Worm (Caenorhabditis elegans) whole organism, L4 larva: ENCODE data around the gene pigt-1.

Source experiments
- D1046.2 ChIP-seq: fragments of 200-800 bp; sonication (Bioruptor generic); IDR thresholded peaks from 2 replicates; pipeline ENCODE4 v1.3.6; 2022; ENCODE audit warnings: missing genetic modification characterization, missing compliant biosample characterization
- F26F4.8 ChIP-seq: fragments of 200-800 bp; sonication (Bioruptor generic); conservative IDR thresholded peaks from 2 replicates; pipeline ENCODE4 v1.3.6; 2022; ENCODE audit warnings: missing genetic modification characterization, missing compliant biosample characterization
- F44E2.7 ChIP-seq: fragments of 200-800 bp; sonication (Bioruptor generic); IDR thresholded peaks from 2 replicates; pipeline ENCODE4 v2.1.2; 2022; ENCODE audit warnings: missing genetic modification characterization, missing compliant biosample characterization
- F49E8.2 ChIP-seq: sonication (generic microtip); optimal IDR thresholded peaks from 2 replicates; lab custom pipeline; 2016; ENCODE audit warnings: missing compliant biosample characterization, mild to moderate bottlenecking, missing genetic modification characterization, borderline replicate concordance
- T20F7.1 ChIP-seq: fragments of 200-800 bp; sonication (Bioruptor generic); optimal IDR thresholded peaks from 2 replicates; lab custom pipeline; 2018; ENCODE audit warnings: mild to moderate bottlenecking, missing genetic modification characterization, missing compliant biosample characterization
- Y75B8A.6 ChIP-seq: fragments of 200-800 bp; sonication (Bioruptor generic); IDR thresholded peaks from 2 replicates; pipeline ENCODE4 v1.3.6; 2022; ENCODE audit warnings: missing genetic modification reagents, missing genetic modification characterization, missing compliant biosample characterization
- aha-1 ChIP-seq: fragments of 150-350 bp; peaks from one replicate; lab custom pipeline; 2014; ENCODE audit warnings: missing biosample characterization, missing genetic modification characterization
- ama-1 ChIP-seq: fragments of 150-350 bp; optimal IDR thresholded peaks from 2 replicates; lab custom pipeline; 2014; ENCODE audit warnings: inconsistent platforms, mixed read lengths
- ceh-20 ChIP-seq: fragments of 200-800 bp; sonication (Bioruptor generic); IDR thresholded peaks from 2 replicates; pipeline ENCODE4 v1.3.6; 2022; ENCODE audit warnings: missing genetic modification reagents, missing genetic modification characterization, missing compliant biosample characterization
- ceh-32 ChIP-seq: sonication (generic microtip); optimal IDR thresholded peaks from 2 replicates; lab custom pipeline; 2016; ENCODE audit warnings: mild to moderate bottlenecking, missing genetic modification characterization, missing compliant biosample characterization; ENCODE audit not compliant: poor library complexity
- ceh-44 ChIP-seq: fragments of 200-800 bp; sonication (Bioruptor generic); IDR thresholded peaks from 2 replicates; pipeline ENCODE4 v1.3.6; 2022; ENCODE audit warnings: missing genetic modification reagents, missing genetic modification characterization, missing compliant biosample characterization
- ctbp-1 ChIP-seq: fragments of 200-800 bp; sonication (Bioruptor generic); IDR thresholded peaks from 2 replicates; pipeline ENCODE4 v1.3.6; 2022; ENCODE audit warnings: missing genetic modification reagents, missing genetic modification characterization, missing compliant biosample characterization
- dmd-6 ChIP-seq: fragments of 200-800 bp; sonication (Bioruptor generic); IDR thresholded peaks from 2 replicates; pipeline ENCODE4 v1.3.6; 2022; ENCODE audit warnings: missing genetic modification reagents, missing genetic modification characterization, missing compliant biosample characterization
- dmd-8 ChIP-seq: fragments of 200-800 bp; sonication (Bioruptor generic); IDR thresholded peaks from 2 replicates; pipeline ENCODE4 v1.3.6; 2022; ENCODE audit warnings: missing genetic modification characterization, missing compliant biosample characterization
- dmd-9 ChIP-seq: fragments of 200-800 bp; sonication (Bioruptor generic); IDR thresholded peaks from 2 replicates; pipeline ENCODE4 v1.3.6; 2022; ENCODE audit warnings: missing genetic modification reagents, missing genetic modification characterization, missing compliant biosample characterization
- dpl-1 ChIP-seq: fragments of 150-350 bp; optimal IDR thresholded peaks from 2 replicates; lab custom pipeline; 2014; ENCODE audit warnings: missing biosample characterization, missing genetic modification reagents, missing genetic modification characterization
- dve-1 ChIP-seq: sonication (generic microtip); optimal IDR thresholded peaks from 2 replicates; lab custom pipeline; 2017; ENCODE audit warnings: antibody characterized with exemption, mild to moderate bottlenecking, missing genetic modification characterization, missing compliant biosample characterization; ENCODE audit not compliant: insufficient read depth
- egl-27 ChIP-seq: sonication (generic microtip); optimal IDR thresholded peaks from 3 replicates; lab custom pipeline; 2017; ENCODE audit warnings: missing biosample characterization, missing genetic modification reagents, missing genetic modification characterization
- fkh-10 ChIP-seq: fragments of 150-350 bp; optimal IDR thresholded peaks from 2 replicates; lab custom pipeline; 2014; ENCODE audit warnings: missing biosample characterization, missing genetic modification reagents, missing genetic modification characterization
- gei-8 ChIP-seq: fragments of 200-800 bp; sonication (Bioruptor generic); optimal IDR thresholded peaks from 2 replicates; lab custom pipeline; 2018; ENCODE audit warnings: mild to moderate bottlenecking, missing genetic modification characterization, missing compliant biosample characterization
- hlh-11 ChIP-seq: fragments of 200-800 bp; sonication (Bioruptor generic); optimal IDR thresholded peaks from 2 replicates; lab custom pipeline; 2018; ENCODE audit warnings: mild to moderate bottlenecking, missing genetic modification characterization, missing compliant biosample characterization
- hlh-30 ChIP-seq: sonication (generic microtip); optimal IDR thresholded peaks from 2 replicates; lab custom pipeline; 2017; ENCODE audit warnings: antibody characterized with exemption, mild to moderate bottlenecking, missing genetic modification characterization, missing compliant biosample characterization; ENCODE audit not compliant: insufficient read depth
- jun-1 ChIP-seq: fragments of 150-350 bp; optimal IDR thresholded peaks from 2 replicates; lab custom pipeline; 2014; ENCODE audit warnings: missing biosample characterization, missing genetic modification reagents, missing genetic modification characterization
- lim-7 ChIP-seq: fragments of 200-800 bp; sonication (Bioruptor generic); IDR thresholded peaks from 2 replicates; pipeline ENCODE4 v1.3.6; 2022; ENCODE audit warnings: missing genetic modification characterization, missing compliant biosample characterization
- lin-1 ChIP-seq: fragments of 200-800 bp; sonication (Bioruptor generic); IDR thresholded peaks from 2 replicates; pipeline ENCODE4 v1.3.6; 2022; ENCODE audit warnings: missing genetic modification reagents, missing genetic modification characterization, missing compliant biosample characterization
- lin-38 ChIP-seq: fragments of 200-800 bp; sonication (Bioruptor generic); IDR thresholded peaks from 2 replicates; pipeline ENCODE4 v1.3.6; 2022; ENCODE audit warnings: missing genetic modification reagents, missing genetic modification characterization, missing compliant biosample characterization
- lsy-2 ChIP-seq, 2 experiments: fragments of 150-350 bp in 1 of 2; sonication (generic microtip) in 1 of 2; optimal IDR thresholded peaks; 2 replicates each; lab custom pipeline; 2014 to 2017; ENCODE audit warnings: missing biosample characterization in 2 of 2, missing genetic modification characterization in 2 of 2
- mdt-29 ChIP-seq: fragments of 200-800 bp; sonication (Bioruptor generic); IDR thresholded peaks from 2 replicates; pipeline ENCODE4 v1.3.6; 2022; ENCODE audit warnings: missing genetic modification reagents, missing genetic modification characterization, missing compliant biosample characterization
- mxl-2 ChIP-seq: fragments of 200-800 bp; sonication (Bioruptor generic); conservative IDR thresholded peaks from 2 replicates; pipeline ENCODE4 v1.3.6; 2022; ENCODE audit warnings: missing genetic modification reagents, missing genetic modification characterization, missing compliant biosample characterization
- mxl-3 ChIP-seq: fragments of 200-800 bp; sonication (Bioruptor generic); optimal IDR thresholded peaks from 2 replicates; lab custom pipeline; 2018; ENCODE audit warnings: mild to moderate bottlenecking, missing genetic modification characterization, missing compliant biosample characterization
- nhr-102 ChIP-seq: sonication (generic microtip); optimal IDR thresholded peaks from 2 replicates; lab custom pipeline; 2016; ENCODE audit warnings: mild to moderate bottlenecking, missing genetic modification characterization, moderate library complexity, missing compliant biosample characterization
- nhr-11 ChIP-seq: fragments of 150-350 bp; optimal IDR thresholded peaks from 2 replicates; lab custom pipeline; 2014; ENCODE audit warnings: missing biosample characterization, missing genetic modification characterization
- nhr-25 ChIP-seq: sonication (generic microtip); optimal IDR thresholded peaks from 2 replicates; lab custom pipeline; 2017; ENCODE audit warnings: missing genetic modification characterization, mild to moderate bottlenecking, missing compliant biosample characterization, antibody characterized with exemption, moderate library complexity, borderline replicate concordance; ENCODE audit not compliant: insufficient read depth
- nhr-28 ChIP-seq: fragments of 150-350 bp; optimal IDR thresholded peaks from 2 replicates; lab custom pipeline; 2014; ENCODE audit warnings: missing biosample characterization, missing genetic modification characterization
- nhr-42 ChIP-seq: fragments of 200-800 bp; sonication (Bioruptor generic); IDR thresholded peaks from 2 replicates; pipeline ENCODE4 v1.3.6; 2022; ENCODE audit warnings: missing genetic modification characterization, missing compliant biosample characterization
- nhr-48 ChIP-seq: sonication (generic microtip); optimal IDR thresholded peaks from 2 replicates; lab custom pipeline; 2016; ENCODE audit warnings: mild to moderate bottlenecking, missing genetic modification characterization, missing compliant biosample characterization
- nhr-6 ChIP-seq: fragments of 150-350 bp; optimal IDR thresholded peaks from 2 replicates; lab custom pipeline; 2014; ENCODE audit warnings: missing biosample characterization, missing genetic modification characterization
- nhr-76 ChIP-seq: fragments of 150-350 bp; optimal IDR thresholded peaks from 2 replicates; lab custom pipeline; 2014; ENCODE audit warnings: missing biosample characterization, missing genetic modification characterization
- php-3 ChIP-seq: fragments of 200-800 bp; sonication (Bioruptor generic); IDR thresholded peaks from 2 replicates; pipeline ENCODE4 v1.3.6; 2022; ENCODE audit warnings: missing genetic modification reagents, missing genetic modification characterization, missing compliant biosample characterization
- rbr-2 ChIP-seq: sonication (generic microtip); optimal IDR thresholded peaks from 2 replicates; lab custom pipeline; 2016; ENCODE audit warnings: missing genotype, missing genetic modification characterization, missing compliant biosample characterization
- sdz-12 ChIP-seq: fragments of 200-800 bp; sonication (Bioruptor generic); optimal IDR thresholded peaks from 2 replicates; lab custom pipeline; 2018; ENCODE audit warnings: mild to moderate bottlenecking, missing genetic modification characterization, missing compliant biosample characterization
- set-16 ChIP-seq: fragments of 200-800 bp; sonication (Bioruptor generic); IDR thresholded peaks from 2 replicates; pipeline ENCODE4 v1.3.6; 2022; ENCODE audit warnings: missing genetic modification reagents, missing genetic modification characterization, missing compliant biosample characterization
- skn-1 ChIP-seq: fragments of 150-350 bp; optimal IDR thresholded peaks from 2 replicates; lab custom pipeline; 2014; ENCODE audit warnings: missing biosample characterization, missing genetic modification characterization
- snpc-1.2 ChIP-seq: fragments of 200-800 bp; sonication (Bioruptor generic); IDR thresholded peaks from 2 replicates; pipeline ENCODE4 v1.3.6; 2022; ENCODE audit warnings: missing genetic modification reagents, missing genetic modification characterization, missing compliant biosample characterization
- snpc-4 ChIP-seq: fragments of 150-350 bp; optimal IDR thresholded peaks from 2 replicates; lab custom pipeline; 2014; ENCODE audit warnings: missing biosample characterization, missing genetic modification characterization
- tra-1 ChIP-seq: fragments of 200-800 bp; sonication (Bioruptor generic); IDR thresholded peaks from 2 replicates; pipeline ENCODE4 v1.3.6; 2022; ENCODE audit warnings: missing genetic modification reagents, missing genetic modification characterization, missing compliant biosample characterization
- unc-62 ChIP-seq, 3 experiments: fragments of 150-350 bp in 1 of 3; sonication (generic microtip); optimal IDR thresholded peaks in 2 of 3; peaks in 1 of 3; 1 replicate in 1 of 3; 2 replicates in 2 of 3; lab custom pipeline; 2014 to 2017; ENCODE audit warnings: missing biosample characterization in 3 of 3, missing genetic modification characterization in 3 of 3, missing genetic modification reagents in 3 of 3, missing genotype in 1 of 3
- zfp-2 ChIP-seq: sonication (generic microtip); optimal IDR thresholded peaks from 2 replicates; lab custom pipeline; 2016; ENCODE audit warnings: mild to moderate bottlenecking, missing genetic modification characterization, missing compliant biosample characterization
- zfp-3 ChIP-seq: fragments of 200-800 bp; sonication (Bioruptor generic); conservative IDR thresholded peaks from 2 replicates; pipeline ENCODE4 v1.3.6; 2022; ENCODE audit warnings: missing genetic modification reagents, missing genetic modification characterization, missing compliant biosample characterization

Gene pigt-1

DNA sequence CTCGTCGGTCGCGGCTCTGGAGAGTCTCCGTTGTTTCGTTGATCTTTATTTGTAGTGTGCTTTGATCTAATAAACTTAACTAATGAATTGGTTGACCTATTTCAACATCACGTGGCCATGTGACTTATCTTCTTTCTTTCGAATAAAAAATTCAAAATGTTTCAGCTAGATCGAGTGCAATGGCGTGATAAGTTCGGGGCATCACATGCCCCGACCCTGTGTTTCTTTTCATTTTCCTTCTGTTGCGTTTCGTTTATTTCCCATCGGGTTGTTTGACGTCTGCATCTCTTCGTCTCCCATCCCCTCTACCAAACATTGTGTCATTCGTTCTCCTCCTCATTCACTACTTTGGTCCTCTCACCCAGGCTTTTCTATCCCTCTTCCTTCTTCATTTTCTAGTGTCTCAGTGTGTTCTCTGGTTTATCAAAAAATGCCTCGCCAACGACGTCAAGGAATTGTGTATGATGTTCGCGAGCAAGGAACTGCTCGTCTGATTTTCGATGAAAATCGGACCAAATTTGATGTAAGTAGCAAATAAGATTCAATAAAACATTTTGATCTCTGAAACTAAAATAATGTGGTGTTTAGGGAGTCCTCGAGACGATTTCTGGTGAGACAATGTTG is 6.9 kb downstream of the pigt-1 start, which contains the start of gene F17C11.4:
Gene F17C11.4, plus strand, starts transcription at position 206 of the 624 bp plus-strand sequence.
- TF ChIP-seq set-16 (GFP tag; lab: Robert Waterston, UW) (0 out of 2 replicates have a peak, but pooled peaks have one; percentile 16), mxl-3 (peak; percentile 59), snpc-1.2 (GFP tag; lab: Robert Waterston, UW) (no peak), sdz-12 (GFP tag; lab: Kevin White, UChicago) (no peak), lin-1 (GFP tag; lab: Robert Waterston, UW) (peak; percentile 44; the same call in 1 of the 2 replicates), aha-1 (peak; percentile 99), dpl-1 (GFP tag; lab: Kevin White, UChicago) (peak; percentile 38), tra-1 (peak; percentile 65; the same call in 1 of the 2 replicates), dmd-6 (GFP tag; lab: Robert Waterston, UW) (peak; percentile 89), nhr-42 (GFP tag; lab: Robert Waterston, UW) (no peak), hlh-30 (tag; lab: Kevin White, UChicago) (peak; percentile 96), jun-1 (tag; lab: Kevin White, UChicago) (no peak), mxl-2 (GFP tag; lab: Robert Waterston, UW) (peak; percentile 60; the same call in 1 of the 2 replicates), nhr-28 (tag; lab: Kevin White, UChicago) (peak; percentile 96), lsy-2 (tag; optimal IDR thresholded peaks at IDR 0.05; lab: Kevin White, UChicago) (peak; percentile 60 to 77), gei-8 (GFP tag; lab: Kevin White, UChicago) (no peak), F44E2.7 (GFP tag; lab: Robert Waterston, UW) (no peak), F49E8.2 (tag; lab: Kevin White, UChicago) (no peak), nhr-6 (tag; lab: Kevin White, UChicago) (peak; percentile 33), lim-7 (GFP tag; lab: Robert Waterston, UW) (no peak), T20F7.1 (GFP tag; lab: Kevin White, UChicago) (peak; percentile 64), unc-62 (GFP tag; optimal IDR thresholded peaks at IDR 0.05 in 1 of 2; lab: Kevin White, UChicago) (peak in 1 of 2 experiments; percentile 99), unc-62 (tag; optimal IDR thresholded peaks at IDR 0.05; lab: Kevin White, UChicago) (no peak), fkh-10 (peak; percentile 69), nhr-25 (tag; lab: Kevin White, UChicago) (peak; percentile 89), ceh-20 (GFP tag; lab: Robert Waterston, UW) (0 out of 2 replicates have a peak, but pooled peaks have one; percentile 12), dmd-9 (no peak), ama-1 (lab: Kevin White, UChicago) (peak; percentile 82), nhr-102 (tag; lab: Kevin White, UChicago) (peak; percentile 6), F26F4.8 (GFP tag; lab: Robert Waterston, UW) (no peak), Y75B8A.6 (GFP tag; lab: Robert Waterston, UW) (peak; percentile 47; the same call in 1 of the 2 replicates), snpc-4 (tag; lab: Kevin White, UChicago) (no peak), zfp-2 (no peak), hlh-11 (tag; lab: Kevin White, UChicago) (peak; percentile 93), skn-1 (tag; lab: Kevin White, UChicago) (no peak), D1046.2 (GFP tag; lab: Robert Waterston, UW) (0 out of 2 replicates have a peak, but pooled peaks have one; percentile 12), zfp-3 (peak; percentile 57; the same call in 1 of the 2 replicates), dmd-8 (GFP tag; lab: Robert Waterston, UW) (no peak), ceh-44 (GFP tag; lab: Robert Waterston, UW) (no peak), nhr-48 (tag; lab: Kevin White, UChicago) (peak; percentile 84), egl-27 (tag; lab: Kevin White, UChicago) (no peak), ctbp-1 (GFP tag; lab: Robert Waterston, UW) (peak; percentile 41), mdt-29 (GFP tag; lab: Robert Waterston, UW) (peak; percentile 84), nhr-11 (tag; lab: Kevin White, UChicago) (peak; percentile 87), rbr-2 (tag; lab: Kevin White, UChicago) (peak; percentile 40), php-3 (GFP tag; lab: Robert Waterston, UW) (peak; percentile 62; the same call in 1 of the 2 replicates), nhr-76 (tag; lab: Kevin White, UChicago) (peak; percentile 62), dve-1 (tag; lab: Kevin White, UChicago) (peak; percentile 74), ceh-32 (tag; lab: Kevin White, UChicago) (peak; percentile 52), lin-38 (GFP tag; lab: Robert Waterston, UW) (peak; percentile 47)
